Fruit fly (Drosophila melanogaster): Measurements from ENCODE around the gene CG14316.

- TF ChIP-seq OdsH (GFP tag; optimal IDR thresholded peaks at IDR 0.05) (no peak), CG10669 (GFP tag; optimal IDR thresholded peaks at IDR 0.05) (no peak), CG34406 (GFP tag; optimal IDR thresholded peaks at IDR 0.05) (no peak), esn (GFP tag; optimal IDR thresholded peaks at IDR 0.05) (no peak), CG9139 (GFP tag; optimal IDR thresholded peaks at IDR 0.05) (no peak), Ets96B (tag; optimal IDR thresholded peaks at IDR 0.05) (no peak), CG3919 (GFP tag; optimal IDR thresholded peaks at IDR 0.05) (no peak), Lpt (GFP tag; optimal IDR thresholded peaks at IDR 0.05) (no peak), CG6854 (GFP tag; optimal IDR thresholded peaks at IDR 0.05) (no peak), CG11294 (GFP tag; IDR thresholded peaks at IDR 0.05) (no peak), achi (GFP tag; optimal IDR thresholded peaks at IDR 0.05) (no peak), dac (GFP tag; optimal IDR thresholded peaks at IDR 0.05) (no peak), lz (GFP tag; optimal IDR thresholded peaks at IDR 0.05) (no peak)
Measured at dm6 chr3R:18114834-18115233, 37.1 kb upstream of the CG14316 start.
